Worm (Caenorhabditis elegans): ENCODE results near the gene Y39B6A.25.

ce11 chrV:19049140-19050092 is 23.2 kb downstream of the Y39B6A.25 start:
- TF ChIP-seq ama-1 (optimal IDR thresholded peaks at IDR 0.05), result no peak
- no peak for TF ChIP-seq hmbx-1 (tag; optimal IDR thresholded peaks at IDR 0.05)
- no peak for TF ChIP-seq pes-1 (GFP tag; IDR thresholded peaks at IDR 0.05)
- TF ChIP-seq B0310.2 (tag; optimal IDR thresholded peaks at IDR 0.05), result no peak
- no peak for TF ChIP-seq flt-1 (GFP tag; IDR thresholded peaks at IDR 0.05)
- TF ChIP-seq ets-7 (tag; optimal IDR thresholded peaks at IDR 0.05), result no peak
- TF ChIP-seq tbx-37 (GFP tag; conservative IDR thresholded peaks at IDR 0.05), result no peak
- TF ChIP-seq tbx-11 (GFP tag; IDR thresholded peaks at IDR 0.05), result no peak
- TF ChIP-seq ceh-36 (tag; optimal IDR thresholded peaks at IDR 0.05), result no peak
- no peak for TF ChIP-seq sea-1 (GFP tag; conservative IDR thresholded peaks at IDR 0.05)
- TF ChIP-seq scrt-1 (GFP tag; IDR thresholded peaks at IDR 0.05), result no peak
- TF ChIP-seq hmg-4 (GFP tag; optimal IDR thresholded peaks at IDR 0.05), result no peak
- no peak for TF ChIP-seq hnd-1 (tag; optimal IDR thresholded peaks at IDR 0.05)

Data from whole organism, early embryonic.